Worm (Caenorhabditis elegans): ENCODE measurements around the gene H03G16.1.

The H03G16.1 gene

DNA sequence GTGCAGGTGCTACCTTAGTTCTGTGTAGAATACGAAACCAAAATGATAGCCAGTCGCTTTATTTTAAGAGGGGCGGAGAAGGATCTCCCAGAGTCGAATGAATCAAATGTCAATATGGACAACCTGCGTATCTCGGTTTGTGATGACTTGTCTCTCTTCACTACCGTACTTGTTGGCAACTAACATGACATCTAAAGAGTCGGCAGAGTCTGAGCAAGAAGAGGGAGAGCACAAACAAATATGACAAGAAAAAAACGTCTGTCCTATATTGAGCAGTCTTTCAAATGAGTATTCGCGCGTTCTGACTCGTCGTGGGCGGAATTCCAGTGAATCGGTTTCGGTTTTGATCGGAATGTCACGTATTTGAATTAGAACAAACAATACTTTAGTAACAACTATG lies 41.3 kb downstream of the H03G16.1 start, which contains the start of gene F09B12.7:
TSS of gene F09B12.7 (minus strand) at position 101 of the 400 bp plus-strand sequence.
- peak in 1 of 2 experiments; percentile 73 for TF ChIP-seq unc-62 (GFP tag; optimal IDR thresholded peaks at IDR 0.05 in 1 of 2)
- no peak for TF ChIP-seq unc-62 (tag; optimal IDR thresholded peaks at IDR 0.05)
- no peak for TF ChIP-seq zfp-2 (tag; optimal IDR thresholded peaks at IDR 0.05)
- no peak for TF ChIP-seq hlh-30 (tag; optimal IDR thresholded peaks at IDR 0.05; ENCODE audit: insufficient read depth)

DNA sequence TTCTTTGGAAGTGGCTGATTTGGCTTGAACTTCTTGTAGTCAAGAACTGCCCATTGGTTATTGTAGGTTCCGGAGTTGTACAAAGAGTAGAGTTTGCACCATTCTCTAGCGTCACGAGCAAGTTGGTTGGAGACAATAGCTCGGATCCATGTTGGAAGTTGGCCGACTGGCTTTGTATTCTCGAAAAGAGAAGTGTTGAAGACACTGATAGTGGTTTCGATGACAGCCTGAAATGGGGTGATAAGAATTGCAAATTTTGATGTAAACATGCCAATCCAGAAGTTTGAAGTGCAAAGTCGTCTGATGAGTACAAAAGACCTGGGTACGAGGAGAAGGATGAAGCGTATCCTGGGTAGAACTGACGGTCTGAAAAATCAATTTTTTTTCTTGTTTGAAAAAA lies 42.6 kb downstream of the H03G16.1 start:
- TF ChIP-seq pqm-1 (tag; optimal IDR thresholded peaks at IDR 0.05): peak; percentile 27
- peak; percentile 20 for TF ChIP-seq dve-1 (tag; optimal IDR thresholded peaks at IDR 0.05; ENCODE audit: insufficient read depth)
- no peak for TF ChIP-seq nhr-102 (tag; optimal IDR thresholded peaks at IDR 0.05)
- peak; percentile 64 for TF ChIP-seq dmd-6 (GFP tag; IDR thresholded peaks at IDR 0.05)
- TF ChIP-seq nhr-77 (tag; optimal IDR thresholded peaks at IDR 0.05): no peak
- TF ChIP-seq aha-1 (tag): peak; percentile 58
- TF ChIP-seq daf-16 (GFP tag; optimal IDR thresholded peaks at IDR 0.05): no peak
- peak; percentile 63 for TF ChIP-seq daf-16 (tag; optimal IDR thresholded peaks at IDR 0.05)
- TF ChIP-seq lim-7 (GFP tag; IDR thresholded peaks at IDR 0.05): no peak
- TF ChIP-seq hlh-11 (tag; optimal IDR thresholded peaks at IDR 0.05): peak; percentile 20
- TF ChIP-seq lin-39 (tag; optimal IDR thresholded peaks at IDR 0.05): no peak
- TF ChIP-seq ceh-82 (tag; optimal IDR thresholded peaks at IDR 0.05): no peak

DNA sequence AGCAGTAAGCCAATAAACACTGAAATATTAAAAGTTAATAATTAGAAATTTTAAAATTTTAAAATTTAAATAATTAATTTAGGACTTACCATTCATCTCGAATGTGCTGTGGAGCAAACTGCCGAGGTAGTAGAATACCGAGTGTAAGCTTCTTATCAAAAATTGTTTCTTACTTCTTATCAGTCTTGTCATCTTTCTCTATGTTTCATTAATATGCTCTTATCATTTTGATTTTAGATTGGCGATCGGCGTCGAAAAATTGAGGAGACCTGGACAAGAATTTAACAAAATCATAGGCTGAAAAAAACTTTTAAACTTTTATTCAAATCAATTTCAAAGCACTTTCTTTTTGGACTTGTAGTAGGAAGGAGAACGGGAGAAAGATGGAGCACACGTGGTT lies 44.1 kb downstream of the H03G16.1 start, which contains the start of gene F09B12.3:
TSS of gene F09B12.3 (minus strand) at position 192 of the 400 bp plus-strand sequence.
- TF ChIP-seq F37D6.2 (tag; optimal IDR thresholded peaks at IDR 0.05) (no peak), zip-2 (tag; optimal IDR thresholded peaks at IDR 0.05) (no peak), jun-1 (tag; optimal IDR thresholded peaks at IDR 0.05) (no peak), ztf-7 (tag; optimal IDR thresholded peaks at IDR 0.05) (no peak), daf-16 (GFP tag; optimal IDR thresholded peaks at IDR 0.05) (no peak), daf-16 (tag; optimal IDR thresholded peaks at IDR 0.05) (peak; percentile 52), F26F4.8 (GFP tag; conservative IDR thresholded peaks at IDR 0.05) (no peak), ceh-32 (tag; optimal IDR thresholded peaks at IDR 0.05; ENCODE audit: poor library complexity) (no peak), daf-8 (GFP tag; IDR thresholded peaks at IDR 0.05) (no peak), tra-1 (GFP tag; IDR thresholded peaks at IDR 0.05) (no peak), mes-2 (tag; optimal IDR thresholded peaks at IDR 0.05; ENCODE audit: poor library complexity, severe bottlenecking) (no peak), aly-2 (tag; optimal IDR thresholded peaks at IDR 0.05) (no peak), dve-1 (tag; optimal IDR thresholded peaks at IDR 0.05; ENCODE audit: insufficient read depth) (peak; percentile 35), nhr-77 (tag; optimal IDR thresholded peaks at IDR 0.05) (peak; percentile 10), ztf-11 (tag; optimal IDR thresholded peaks at IDR 0.05) (no peak), T26A8.4 (GFP tag; IDR thresholded peaks at IDR 0.05) (no peak), mxl-2 (GFP tag; conservative IDR thresholded peaks at IDR 0.05) (no peak), nhr-76 (tag; optimal IDR thresholded peaks at IDR 0.05) (no peak), hlh-11 (tag; optimal IDR thresholded peaks at IDR 0.05) (peak; percentile 27), nhr-28 (tag; optimal IDR thresholded peaks at IDR 0.05) (peak; percentile 45), dmd-6 (GFP tag; IDR thresholded peaks at IDR 0.05) (peak; percentile 51), pqm-1 (tag; optimal IDR thresholded peaks at IDR 0.05) (peak; percentile 94), php-3 (GFP tag; IDR thresholded peaks at IDR 0.05) (no peak), nhr-48 (tag; optimal IDR thresholded peaks at IDR 0.05) (no peak)

DNA sequence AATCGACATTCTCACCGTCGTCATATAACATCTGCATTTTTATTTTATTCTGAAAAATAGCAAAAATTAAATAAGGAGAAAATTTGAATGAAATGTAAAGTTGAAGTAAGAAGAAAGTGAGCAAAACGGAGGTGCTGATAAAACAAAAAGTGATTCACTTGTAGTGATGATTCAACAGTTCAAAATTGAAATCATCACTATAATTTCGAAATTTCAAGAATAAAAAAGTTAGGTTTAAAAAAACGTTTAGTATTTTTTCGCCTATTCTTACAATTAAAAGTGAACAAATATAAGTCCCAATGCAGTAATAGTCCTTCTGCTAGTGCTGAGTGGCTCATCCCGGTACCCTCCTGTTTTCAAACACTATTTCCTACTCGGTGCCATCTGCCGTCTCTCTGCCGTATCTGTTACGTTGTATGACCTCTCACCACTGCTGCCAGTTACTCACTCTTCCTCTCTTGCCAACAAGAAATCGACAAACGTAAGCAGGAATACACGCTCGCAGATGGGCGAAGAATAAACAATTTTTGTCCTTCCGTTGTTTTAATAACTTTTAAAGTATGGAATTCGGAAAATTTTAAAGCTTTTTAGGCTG lies 46.8 kb downstream of the H03G16.1 start, which contains the start of gene dhhc-1:
TSS of gene dhhc-1 (minus strand) at position 51 of the 595 bp plus-strand sequence.
- no peak for TF ChIP-seq D1046.2 (GFP tag; IDR thresholded peaks at IDR 0.05)
- no peak for TF ChIP-seq madf-5 (GFP tag; IDR thresholded peaks at IDR 0.05)
- TF ChIP-seq mxl-3 (GFP tag; optimal IDR thresholded peaks at IDR 0.05): peak; percentile 33
- TF ChIP-seq nhr-77 (tag; optimal IDR thresholded peaks at IDR 0.05): no peak
- peak; percentile 74; the same call in 1 of the 2 replicates for TF ChIP-seq nhr-41 (GFP tag; IDR thresholded peaks at IDR 0.05)
- peak; percentile 33 for TF ChIP-seq hlh-30 (tag; optimal IDR thresholded peaks at IDR 0.05; ENCODE audit: insufficient read depth)
- TF ChIP-seq zip-2 (tag; optimal IDR thresholded peaks at IDR 0.05): no peak
- peak; percentile 10 for TF ChIP-seq nhr-6 (tag; optimal IDR thresholded peaks at IDR 0.05)
- TF ChIP-seq spr-3 (GFP tag; optimal IDR thresholded peaks at IDR 0.05): no peak
- no peak for TF ChIP-seq ZK546.5 (tag; optimal IDR thresholded peaks at IDR 0.05)
- TF ChIP-seq hmg-1.1 (GFP tag; IDR thresholded peaks at IDR 0.05): peak; percentile 80
- peak; percentile 43 for TF ChIP-seq mep-1 (tag; optimal IDR thresholded peaks at IDR 0.05)
- TF ChIP-seq daf-12 (tag; optimal IDR thresholded peaks at IDR 0.05): no peak
- no peak for TF ChIP-seq F37D6.2 (tag; optimal IDR thresholded peaks at IDR 0.05)
- no peak for TF ChIP-seq nhr-237 (tag; optimal IDR thresholded peaks at IDR 0.05)
- TF ChIP-seq pqm-1 (tag; optimal IDR thresholded peaks at IDR 0.05): peak; percentile 48
- TF ChIP-seq lin-38 (GFP tag; IDR thresholded peaks at IDR 0.05): no peak
- TF ChIP-seq tag-97 (GFP tag; IDR thresholded peaks at IDR 0.05): no peak
- TF ChIP-seq unc-62 (GFP tag; optimal IDR thresholded peaks at IDR 0.05 in 1 of 2): peak in 1 of 2 experiments; percentile 75
- TF ChIP-seq unc-62 (tag; optimal IDR thresholded peaks at IDR 0.05): no peak
- peak; percentile 52 for TF ChIP-seq hlh-11 (tag; optimal IDR thresholded peaks at IDR 0.05)
- no peak for TF ChIP-seq nhr-102 (tag; optimal IDR thresholded peaks at IDR 0.05)

Data from whole organism, L4 larva.